Worm (Caenorhabditis elegans) whole organism, young adult: ENCODE measurements around the gene C35B1.9.
A peak's percentile ranks its signal among the peaks of the same experiment; 100 is the strongest.

ENCODE experiments used
- C06A6.2 ChIP-seq: fragments of 200-800 bp; sonication (Bioruptor generic); conservative IDR thresholded peaks from 2 replicates; pipeline ENCODE4 v1.3.6; 2022; ENCODE audit warnings: missing genetic modification characterization, missing compliant biosample characterization
- F10E7.11 ChIP-seq: sonication (generic microtip); optimal IDR thresholded peaks from 2 replicates; lab custom pipeline; 2017; ENCODE audit warnings: mild to moderate bottlenecking, missing genetic modification characterization, moderate library complexity, missing compliant biosample characterization
- F22D6.2 ChIP-seq: sonication (generic microtip); optimal IDR thresholded peaks from 2 replicates; lab custom pipeline; 2016; ENCODE audit warnings: mild to moderate bottlenecking, missing genetic modification characterization, missing compliant biosample characterization
- F23B12.7 ChIP-seq: sonication (generic microtip); optimal IDR thresholded peaks from 2 replicates; lab custom pipeline; 2017; ENCODE audit warnings: missing genetic modification characterization, mild to moderate bottlenecking, missing compliant biosample characterization, antibody characterized with exemption, moderate library complexity; ENCODE audit not compliant: insufficient read depth
- F37B4.10 ChIP-seq: fragments of 200-800 bp; sonication (Bioruptor generic); IDR thresholded peaks from 2 replicates; pipeline ENCODE4 v1.3.6; 2022; ENCODE audit warnings: missing genetic modification characterization, missing compliant biosample characterization
- F57A8.1 ChIP-seq: fragments of 200-800 bp; sonication (Bioruptor generic); optimal IDR thresholded peaks from 2 replicates; lab custom pipeline; 2018; ENCODE audit warnings: mild to moderate bottlenecking, missing genetic modification characterization, moderate library complexity, missing compliant biosample characterization
- Y53G8AR.9 ChIP-seq: fragments of 200-800 bp; sonication (Bioruptor generic); conservative IDR thresholded peaks from 2 replicates; pipeline ENCODE4 v1.3.6; 2022; ENCODE audit warnings: missing genetic modification reagents, missing genetic modification characterization, missing compliant biosample characterization
- Y79H2A.3 ChIP-seq: fragments of 200-800 bp; sonication (Bioruptor generic); conservative IDR thresholded peaks from 2 replicates; pipeline ENCODE4 v1.3.6; 2022; ENCODE audit warnings: missing genetic modification reagents, missing genetic modification characterization, missing compliant biosample characterization
- akir-1 ChIP-seq: fragments of 200-800 bp; sonication (Bioruptor generic); optimal IDR thresholded peaks from 2 replicates; lab custom pipeline; 2018; ENCODE audit warnings: mild to moderate bottlenecking, missing genetic modification characterization, moderate library complexity, missing compliant biosample characterization
- attf-5 ChIP-seq: fragments of 200-800 bp; sonication (Bioruptor generic); optimal IDR thresholded peaks from 2 replicates; lab custom pipeline; 2018; ENCODE audit warnings: mild to moderate bottlenecking, missing genetic modification characterization, missing compliant biosample characterization
- attf-6 ChIP-seq: fragments of 200-800 bp; sonication (Bioruptor generic); IDR thresholded peaks from 2 replicates; pipeline ENCODE4 v1.3.6; 2022; ENCODE audit warnings: missing genetic modification reagents, missing genetic modification characterization, missing compliant biosample characterization
- cebp-1 ChIP-seq, 2 experiments: fragments of 200-800 bp in 1 of 2; sonication (Bioruptor generic) in 1 of 2; sonication (generic microtip) in 1 of 2; IDR thresholded peaks in 1 of 2; optimal IDR thresholded peaks in 1 of 2; 2 replicates each; pipeline versions ENCODE4 v1.3.6 to Lab custom; 2017 to 2022; ENCODE audit warnings: missing compliant biosample characterization in 2 of 2, missing genetic modification characterization in 2 of 2, mild to moderate bottlenecking in 1 of 2, missing genetic modification reagents in 1 of 2, moderate library complexity in 1 of 2
- ceh-91 ChIP-seq: fragments of 200-800 bp; sonication (Bioruptor generic); IDR thresholded peaks from 2 replicates; pipeline ENCODE4 v1.3.6; 2022; ENCODE audit warnings: missing genetic modification reagents, missing genetic modification characterization, missing compliant biosample characterization
- dpl-1 ChIP-seq: fragments of 150-350 bp; optimal IDR thresholded peaks from 2 replicates; lab custom pipeline; 2014; ENCODE audit warnings: missing biosample characterization, missing genetic modification reagents, missing genetic modification characterization
- him-1 ChIP-seq: sonication (generic microtip); optimal IDR thresholded peaks from 2 replicates; lab custom pipeline; 2016; ENCODE audit warnings: missing genotype, missing genetic modification reagents, missing genetic modification characterization, missing compliant biosample characterization
- hlh-12 ChIP-seq: sonication (generic microtip); optimal IDR thresholded peaks from 2 replicates; lab custom pipeline; 2016; ENCODE audit warnings: missing genetic modification characterization, missing compliant biosample characterization
- lin-35 ChIP-seq, 3 experiments: fragments of 150-350 bp in 2 of 3; sonication (generic microtip) in 1 of 3; optimal IDR thresholded peaks; 2 replicates each; lab custom pipeline; 2014 to 2018; ENCODE audit warnings: missing biosample characterization in 3 of 3, missing genetic modification characterization in 3 of 3, missing genetic modification reagents in 3 of 3
- lin-54 ChIP-seq: fragments of 200-800 bp; sonication (Bioruptor generic); optimal IDR thresholded peaks from 2 replicates; lab custom pipeline; 2018; ENCODE audit warnings: mild to moderate bottlenecking, missing genetic modification characterization, missing compliant biosample characterization
- lir-1 ChIP-seq: fragments of 200-800 bp; sonication (Bioruptor generic); conservative IDR thresholded peaks from 2 replicates; pipeline ENCODE4 v1.3.6; 2022; ENCODE audit warnings: missing genetic modification reagents, missing genetic modification characterization, missing compliant biosample characterization
- madf-10 ChIP-seq: sonication (generic microtip); optimal IDR thresholded peaks from 2 replicates; lab custom pipeline; 2016; ENCODE audit warnings: mild to moderate bottlenecking, missing genetic modification characterization, missing compliant biosample characterization
- mcd-1 ChIP-seq: fragments of 200-800 bp; sonication (Bioruptor generic); IDR thresholded peaks from 2 replicates; pipeline ENCODE4 v1.3.6; 2022; ENCODE audit warnings: missing genetic modification reagents, missing genetic modification characterization, missing compliant biosample characterization
- mel-28 ChIP-seq: sonication (generic microtip); optimal IDR thresholded peaks from 2 replicates; lab custom pipeline; 2016; ENCODE audit warnings: borderline replicate concordance, mild to moderate bottlenecking, missing genetic modification characterization, missing compliant biosample characterization
- mes-4 ChIP-seq: sonication (generic microtip); optimal IDR thresholded peaks from 2 replicates; lab custom pipeline; 2016; ENCODE audit warnings: missing genotype, missing genetic modification characterization, missing compliant biosample characterization
- nfya-1 ChIP-seq: sonication (generic microtip); optimal IDR thresholded peaks from 2 replicates; lab custom pipeline; 2017; ENCODE audit warnings: antibody characterized with exemption, missing compliant biosample characterization, missing genetic modification characterization, borderline replicate concordance; ENCODE audit not compliant: insufficient read depth
- nfya-2 ChIP-seq: fragments of 200-800 bp; sonication (Bioruptor generic); IDR thresholded peaks from 2 replicates; pipeline ENCODE4 v1.3.6; 2022; ENCODE audit warnings: missing genetic modification reagents, missing genetic modification characterization, missing compliant biosample characterization
- nhr-120 ChIP-seq: fragments of 200-800 bp; sonication (Bioruptor generic); IDR thresholded peaks from 2 replicates; pipeline ENCODE4 v1.3.6; 2022; ENCODE audit warnings: missing genetic modification characterization, missing compliant biosample characterization
- nhr-90 ChIP-seq: sonication (generic microtip); optimal IDR thresholded peaks from 2 replicates; lab custom pipeline; 2016; ENCODE audit warnings: missing genotype, mild to moderate bottlenecking, missing genetic modification characterization, missing compliant biosample characterization
- rcor-1 ChIP-seq: fragments of 200-800 bp; sonication (Bioruptor generic); IDR thresholded peaks from 2 replicates; pipeline ENCODE4 v1.3.6; 2022; ENCODE audit warnings: missing genetic modification reagents, missing genetic modification characterization, missing compliant biosample characterization
- rec-8 ChIP-seq, 2 experiments: sonication (generic microtip); optimal IDR thresholded peaks; 2 replicates each; lab custom pipeline; 2016; ENCODE audit warnings: mild to moderate bottlenecking in 2 of 2, missing genetic modification characterization in 2 of 2, missing genetic modification reagents in 2 of 2, missing genotype in 2 of 2, missing biosample characterization in 1 of 2, missing compliant biosample characterization in 1 of 2, moderate library complexity in 1 of 2
- rpc-1 ChIP-seq, 2 experiments: fragments of 150-350 bp in 1 of 2; sonication (generic microtip) in 1 of 2; optimal IDR thresholded peaks; 2 replicates each; lab custom pipeline; 2014 to 2018; ENCODE audit warnings: missing biosample characterization in 1 of 2, missing genetic modification characterization in 1 of 2, missing genetic modification reagents in 1 of 2, missing genotype in 1 of 2
- snpc-3.4 ChIP-seq: sonication (generic microtip); optimal IDR thresholded peaks from 2 replicates; lab custom pipeline; 2017; ENCODE audit warnings: missing genetic modification characterization, mild to moderate bottlenecking, missing compliant biosample characterization, antibody characterized with exemption, moderate library complexity, missing genotype, missing genetic modification reagents
- unc-130 ChIP-seq: sonication (generic microtip); optimal IDR thresholded peaks from 2 replicates; lab custom pipeline; 2016; ENCODE audit warnings: missing genetic modification reagents, missing genetic modification characterization, missing compliant biosample characterization
- zfh-2 ChIP-seq: fragments of 200-800 bp; sonication (Bioruptor generic); conservative IDR thresholded peaks from 2 replicates; pipeline ENCODE4 v1.3.6; 2022; ENCODE audit warnings: missing genetic modification reagents, missing genetic modification characterization, missing compliant biosample characterization
- ztf-18 ChIP-seq: sonication (generic microtip); optimal IDR thresholded peaks from 2 replicates; lab custom pipeline; 2016; ENCODE audit warnings: missing genotype, mild to moderate bottlenecking, missing genetic modification characterization, missing compliant biosample characterization
- ztf-22 ChIP-seq: fragments of 200-800 bp; sonication (Bioruptor generic); optimal IDR thresholded peaks from 2 replicates; lab custom pipeline; 2018; ENCODE audit warnings: mild to moderate bottlenecking, missing genetic modification characterization, moderate library complexity, missing compliant biosample characterization
- ztf-28 ChIP-seq: fragments of 200-800 bp; sonication (Bioruptor generic); IDR thresholded peaks from 2 replicates; pipeline ENCODE4 v1.3.6; 2022; ENCODE audit warnings: missing genetic modification reagents, missing genetic modification characterization, missing compliant biosample characterization

C35B1.9 gene

DNA sequence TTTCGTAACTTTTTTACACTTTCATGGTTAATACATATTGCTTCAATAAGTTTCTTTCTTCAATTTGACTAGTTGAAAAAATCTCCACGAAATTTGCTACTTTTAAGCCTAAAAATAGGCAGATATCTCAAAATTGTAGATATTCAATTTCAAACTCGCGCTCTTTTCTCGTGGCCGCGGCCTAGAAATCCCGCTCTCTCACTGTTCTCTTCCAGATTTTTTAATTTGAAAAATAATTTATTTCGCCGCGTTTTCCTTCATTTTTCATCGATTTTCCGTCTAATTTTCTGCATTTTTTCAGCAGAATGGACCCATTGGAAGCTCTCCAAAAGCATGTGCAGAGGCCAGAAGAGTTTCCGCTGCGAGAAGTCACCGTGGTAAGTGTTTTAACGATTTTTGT lies 38.5 kb downstream of the C35B1.9 start, which contains the start of gene cdc-73 (continued):
- TF ChIP-seq Y53G8AR.9 (GFP tag; lab: Robert Waterston, UW) (no peak), madf-10 (no peak), lin-35 (GFP tag; optimal IDR thresholded peaks at IDR 0.05; lab: Kevin White, UChicago) (peak in 1 of 3 experiments; percentile 60), attf-5 (GFP tag; lab: Kevin White, UChicago) (peak; percentile 6), rpc-1 (optimal IDR thresholded peaks at IDR 0.05; lab: Kevin White, UChicago) (no peak), rpc-1 (tag; optimal IDR thresholded peaks at IDR 0.05; lab: Kevin White, UChicago) (no peak), cebp-1 (GFP tag; IDR thresholded peaks at IDR 0.05; lab: Robert Waterston, UW) (no peak), cebp-1 (tag; optimal IDR thresholded peaks at IDR 0.05; lab: Kevin White, UChicago) (no peak), snpc-3.4 (tag; lab: Kevin White, UChicago) (no peak), rec-8 (tag; optimal IDR thresholded peaks at IDR 0.05; lab: Kevin White, UChicago) (no peak), hlh-12 (no peak), rcor-1 (GFP tag; lab: Robert Waterston, UW) (no peak), mel-28 (tag; lab: Kevin White, UChicago) (no peak), ztf-22 (no peak), zfh-2 (GFP tag; lab: Robert Waterston, UW) (no peak), C06A6.2 (GFP tag; lab: Robert Waterston, UW) (no peak), akir-1 (GFP tag; lab: Kevin White, UChicago) (no peak), F22D6.2 (tag; lab: Kevin White, UChicago) (no peak), lin-54 (GFP tag; lab: Kevin White, UChicago) (peak; percentile 91), Y79H2A.3 (no peak), nfya-1 (tag; lab: Kevin White, UChicago) (no peak), lir-1 (no peak), mes-4 (no peak), nfya-2 (no peak), attf-6 (GFP tag; lab: Robert Waterston, UW) (no peak), ztf-18 (peak; percentile 21), ceh-91 (GFP tag; lab: Robert Waterston, UW) (no peak), nhr-120 (GFP tag; lab: Robert Waterston, UW) (no peak), F57A8.1 (no peak), mcd-1 (peak; percentile 38; the same call in 1 of the 2 replicates), unc-130 (peak; percentile 29), F23B12.7 (tag; lab: Kevin White, UChicago) (no peak), nhr-90 (tag; lab: Kevin White, UChicago) (no peak), F37B4.10 (GFP tag; lab: Robert Waterston, UW) (no peak), dpl-1 (GFP tag; lab: Kevin White, UChicago) (peak; percentile 75), ztf-28 (GFP tag; lab: Robert Waterston, UW) (peak; percentile 70; the same call in 1 of the 2 replicates)
- TF ChIP-seq, all 124 proteins: peak for 9

DNA sequence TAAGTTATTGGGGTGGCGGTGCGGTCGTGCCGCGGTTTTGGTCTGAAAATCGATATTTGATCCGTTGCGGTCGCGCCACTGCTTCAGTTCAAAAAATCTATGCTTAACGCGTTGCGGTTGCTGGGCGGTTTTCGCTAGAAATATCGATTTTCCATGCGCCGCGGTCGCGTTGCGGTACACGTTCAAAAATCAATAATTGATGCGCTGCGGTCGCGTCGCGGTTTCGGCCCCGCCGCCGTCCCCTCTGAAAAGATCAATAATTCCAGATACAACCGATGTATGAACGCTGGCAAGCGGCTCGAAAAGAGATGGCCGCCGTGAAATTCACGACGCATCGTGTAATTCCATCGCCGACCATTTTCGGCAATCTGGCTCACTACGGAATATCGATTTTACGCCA lies 39.7 kb downstream of the C35B1.9 start:
- TF ChIP-seq F10E7.11 (tag; lab: Kevin White, UChicago) (no peak), him-1 (tag; lab: Kevin White, UChicago) (no peak), zfh-2 (GFP tag; lab: Robert Waterston, UW) (peak; percentile 59), dpl-1 (GFP tag; lab: Kevin White, UChicago) (no peak)
